Fruit fly (Drosophila melanogaster) Kc167 (cell line): ENCODE data around the gene CG12355.

Experiments
- Sin3A ChIP-seq: fragments of >200 bp; optimal IDR thresholded peaks from 2 replicates; lab custom pipeline; 2018; ENCODE audit warnings: missing external identifiers
- psq ChIP-seq: fragments of >200 bp; optimal IDR thresholded peaks from 2 replicates; lab custom pipeline; 2017; ENCODE audit warnings: missing external identifiers

- no peak for TF ChIP-seq psq (lab: Kevin White, UChicago)
- TF ChIP-seq Sin3A, result no peak
Measured at dm6 chr3L:15531423-15532325, 36.3 kb upstream of the CG12355 start, which contains the start of gene CG43248.
